Fruit fly (Drosophila melanogaster) whole organism, pupa: ENCODE data around the gene melt.

Source experiments
- CG10348 ChIP-seq: fragments of 200-800 bp; sonication (Bioruptor generic); IDR thresholded peaks from 2 replicates; pipeline ENCODE4 v1.3.6; 2022; ENCODE audit warnings: missing biosample characterization, missing genetic modification characterization
- CG12605 ChIP-seq: fragments of 200-800 bp; sonication (Bioruptor generic); IDR thresholded peaks from 2 replicates; pipeline ENCODE4 v1.3.6; 2022; ENCODE audit warnings: missing biosample characterization, missing genetic modification characterization
- CG13204 ChIP-seq: fragments of 200-800 bp; sonication (Bioruptor generic); optimal IDR thresholded peaks from 2 replicates; lab custom pipeline; 2018; ENCODE audit warnings: missing biosample characterization, mild to moderate bottlenecking, missing genetic modification characterization, moderate library complexity
- CG14655 ChIP-seq: fragments of 200-800 bp; sonication (Bioruptor generic); optimal IDR thresholded peaks from 3 replicates; lab custom pipeline; 2017; ENCODE audit warnings: mild to moderate bottlenecking, missing biosample characterization, missing genetic modification reagents, missing genetic modification characterization
- CG15710 ChIP-seq: fragments of 200-800 bp; sonication (Bioruptor generic); optimal IDR thresholded peaks from 2 replicates; lab custom pipeline; 2018; ENCODE audit warnings: missing biosample characterization, mild to moderate bottlenecking, missing genetic modification characterization, moderate library complexity
- CG17806 ChIP-seq: fragments of 200-800 bp; sonication (Bioruptor generic); optimal IDR thresholded peaks from 2 replicates; lab custom pipeline; 2018; ENCODE audit warnings: missing biosample characterization, mild to moderate bottlenecking, missing genetic modification characterization, moderate library complexity
- CG32121 ChIP-seq: fragments of 200-800 bp; sonication (Bioruptor generic); IDR thresholded peaks from 2 replicates; pipeline ENCODE4 v1.3.6; 2022; ENCODE audit warnings: missing biosample characterization, missing genetic modification characterization
- CG34367 ChIP-seq: fragments of 200-800 bp; sonication (Bioruptor generic); optimal IDR thresholded peaks from 2 replicates; lab custom pipeline; 2018; ENCODE audit warnings: missing biosample characterization, mild to moderate bottlenecking, missing genetic modification characterization
- CG4496 ChIP-seq: fragments of 200-800 bp; sonication (Bioruptor generic); IDR thresholded peaks from 3 replicates; pipeline ENCODE4 v1.3.6; 2022; ENCODE audit warnings: missing biosample characterization, missing genetic modification characterization
- CG8159 ChIP-seq: fragments of 200-800 bp; sonication (Bioruptor generic); optimal IDR thresholded peaks from 3 replicates; lab custom pipeline; 2018; ENCODE audit warnings: missing biosample characterization, mild to moderate bottlenecking, missing genetic modification characterization, moderate library complexity
- CG8301 ChIP-seq: fragments of 200-800 bp; sonication (Bioruptor generic); optimal IDR thresholded peaks from 2 replicates; lab custom pipeline; 2018; ENCODE audit warnings: missing biosample characterization, mild to moderate bottlenecking, missing genetic modification characterization
- CG9948 ChIP-seq: fragments of 200-800 bp; sonication (Bioruptor generic); optimal IDR thresholded peaks from 2 replicates; lab custom pipeline; 2018; ENCODE audit warnings: missing biosample characterization, mild to moderate bottlenecking, missing genetic modification characterization, moderate library complexity
- D1 ChIP-seq: fragments of 200-800 bp; sonication (Bioruptor generic); optimal IDR thresholded peaks from 2 replicates; lab custom pipeline; 2018; ENCODE audit warnings: missing biosample characterization, mild to moderate bottlenecking, missing genetic modification characterization, moderate library complexity
- EcR ChIP-seq: fragments of 200-800 bp; sonication (Bioruptor generic); optimal IDR thresholded peaks from 3 replicates; lab custom pipeline; 2019; ENCODE audit warnings: missing biosample characterization, missing genetic modification characterization, mild to moderate bottlenecking, moderate library complexity, missing genetic modification reagents
- Ets98B ChIP-seq: fragments of 200-800 bp; sonication (Bioruptor generic); IDR thresholded peaks from 2 replicates; pipeline ENCODE4 v1.3.6; 2022; ENCODE audit warnings: missing biosample characterization, missing genetic modification characterization
- Pif1A ChIP-seq: fragments of 200-800 bp; sonication (Bioruptor generic); optimal IDR thresholded peaks from 3 replicates; lab custom pipeline; 2016; ENCODE audit warnings: missing biosample characterization, missing genetic modification characterization
- Pif1B ChIP-seq: fragments of 200-800 bp; sonication (Bioruptor generic); optimal IDR thresholded peaks from 3 replicates; lab custom pipeline; 2016; ENCODE audit warnings: missing biosample characterization, missing genetic modification characterization
- Snoo ChIP-seq: fragments of 200-800 bp; sonication (Bioruptor generic); optimal IDR thresholded peaks from 3 replicates; lab custom pipeline; 2017; ENCODE audit warnings: missing biosample characterization, mild to moderate bottlenecking, missing genetic modification characterization, inconsistent platforms
- fd96Ca ChIP-seq: fragments of 200-800 bp; sonication (Bioruptor generic); IDR thresholded peaks from 3 replicates; pipeline ENCODE4 v1.3.6; 2022; ENCODE audit warnings: missing biosample characterization, missing genetic modification characterization
- gl ChIP-seq: fragments of 200-800 bp; sonication (Bioruptor generic); optimal IDR thresholded peaks from 2 replicates; lab custom pipeline; 2018; ENCODE audit warnings: missing biosample characterization, mild to moderate bottlenecking, missing genetic modification characterization
- rn ChIP-seq: fragments of 200-800 bp; sonication (Bioruptor generic); IDR thresholded peaks from 2 replicates; pipeline ENCODE4 v1.3.6; 2022; ENCODE audit warnings: missing biosample characterization, missing genetic modification characterization

melt gene

DNA sequence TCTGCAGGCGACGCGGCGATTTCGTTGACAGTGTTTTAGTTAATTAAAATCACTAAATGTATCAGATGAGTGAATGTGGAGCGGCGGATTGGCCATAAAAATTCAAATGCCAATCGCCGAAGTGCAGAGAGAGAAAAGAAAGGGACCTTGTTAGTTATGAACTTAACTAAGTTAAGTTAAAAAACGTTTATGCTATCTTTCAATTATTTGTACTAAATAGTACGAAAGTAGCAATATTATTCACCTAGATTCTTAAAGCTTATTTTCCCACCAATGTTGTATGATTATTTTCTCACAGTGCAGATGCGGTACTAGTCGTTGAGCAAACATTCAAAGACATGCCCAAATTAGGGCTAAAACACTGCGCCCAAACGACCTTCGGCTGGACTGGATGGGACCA, 43.6 kb upstream of the melt start:
- TF ChIP-seq CG13204 (GFP tag; lab: Kevin White, UChicago) (no peak), D1 (tag; lab: Kevin White, UChicago) (peak; percentile 28), CG34367 (tag; lab: Kevin White, UChicago) (peak; percentile 1), Pif1B (GFP tag; lab: Kevin White, UChicago) (no peak), CG14655 (GFP tag; lab: Kevin White, UChicago) (peak; percentile 10), Snoo (tag; lab: Kevin White, UChicago) (peak; percentile 5), CG32121 (no peak), Pif1A (GFP tag; lab: Kevin White, UChicago) (peak; percentile 45), CG15710 (tag; lab: Kevin White, UChicago) (peak; percentile 7), CG4496 (GFP tag; lab: Robert Waterston, UW) (peak; percentile 26; the same call in 1 of the 3 replicates), CG17806 (tag; lab: Kevin White, UChicago) (peak; percentile 47), Ets98B (GFP tag; lab: Robert Waterston, UW) (no peak), CG9948 (peak; percentile 44), CG8159 (tag; lab: Kevin White, UChicago) (peak; percentile 55), CG8301 (tag; lab: Kevin White, UChicago) (peak; percentile 11)

- no peak for TF ChIP-seq gl (tag; lab: Kevin White, UChicago)
- TF ChIP-seq EcR (GFP tag; lab: Kevin White, UChicago): no peak
- TF ChIP-seq CG12605 (GFP tag; lab: Robert Waterston, UW): no peak
- TF ChIP-seq rn (GFP tag; lab: Robert Waterston, UW): no peak
- no peak for TF ChIP-seq CG8159 (tag; lab: Kevin White, UChicago)
- TF ChIP-seq CG34367 (tag; lab: Kevin White, UChicago): no peak
These were observed 42.9 kb upstream of the melt start for dm6 chr3L:7091331-7091904.

DNA sequence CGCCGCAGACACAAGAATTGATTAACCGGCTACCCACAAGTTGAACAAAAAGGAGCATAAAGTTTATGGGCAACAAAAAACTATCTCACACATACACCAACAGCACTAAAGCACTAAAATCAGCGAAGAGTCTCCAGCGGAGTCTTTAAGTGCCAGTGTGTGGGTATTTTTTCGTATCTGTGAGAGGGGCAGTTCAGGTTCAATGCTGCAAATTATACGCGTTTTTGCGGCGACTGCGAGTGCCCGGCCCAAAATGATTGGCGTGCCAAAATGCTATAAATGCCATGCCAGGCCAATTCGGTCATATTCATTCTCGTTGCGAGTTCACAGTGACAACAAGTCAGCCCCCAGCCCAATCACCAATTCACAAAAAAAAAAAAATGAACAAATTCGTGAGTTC, 41.4 kb upstream of the melt start, which contains the start of gene Cpr65Ec:
TSS of gene Cpr65Ec (plus strand) at position 301 of the 400 bp plus-strand sequence.
- TF ChIP-seq CG17806 (tag; lab: Kevin White, UChicago): no peak
- TF ChIP-seq CG34367 (tag; lab: Kevin White, UChicago): no peak
- no peak for TF ChIP-seq EcR (GFP tag; lab: Kevin White, UChicago)
- TF ChIP-seq CG9948: no peak
- no peak for TF ChIP-seq CG8159 (tag; lab: Kevin White, UChicago)
- no peak for TF ChIP-seq D1 (tag; lab: Kevin White, UChicago)
- no peak for TF ChIP-seq gl (tag; lab: Kevin White, UChicago)
- TF ChIP-seq CG10348 (GFP tag; lab: Robert Waterston, UW): no peak
- TF ChIP-seq CG8301 (tag; lab: Kevin White, UChicago): no peak
- no peak for TF ChIP-seq Pif1A (GFP tag; lab: Kevin White, UChicago)
- no peak for TF ChIP-seq fd96Ca
- TF ChIP-seq CG32121: no peak
- TF ChIP-seq rn (GFP tag; lab: Robert Waterston, UW): no peak
- TF ChIP-seq CG15710 (tag; lab: Kevin White, UChicago): no peak
- no peak for TF ChIP-seq Snoo (tag; lab: Kevin White, UChicago)
- no peak for TF ChIP-seq Ets98B (GFP tag; lab: Robert Waterston, UW)
- TF ChIP-seq CG13204 (GFP tag; lab: Kevin White, UChicago): no peak
- no peak for TF ChIP-seq CG14655 (GFP tag; lab: Kevin White, UChicago)
- TF ChIP-seq CG12605 (GFP tag; lab: Robert Waterston, UW): no peak
- TF ChIP-seq, all 21 proteins: peak for 0

dm6 chr3L:7094020-7094419, 40.3 kb upstream of the melt start:
- TF ChIP-seq CG34367 (tag; lab: Kevin White, UChicago): no peak
- TF ChIP-seq CG17806 (tag; lab: Kevin White, UChicago): no peak
- no peak for TF ChIP-seq CG8301 (tag; lab: Kevin White, UChicago)

DNA sequence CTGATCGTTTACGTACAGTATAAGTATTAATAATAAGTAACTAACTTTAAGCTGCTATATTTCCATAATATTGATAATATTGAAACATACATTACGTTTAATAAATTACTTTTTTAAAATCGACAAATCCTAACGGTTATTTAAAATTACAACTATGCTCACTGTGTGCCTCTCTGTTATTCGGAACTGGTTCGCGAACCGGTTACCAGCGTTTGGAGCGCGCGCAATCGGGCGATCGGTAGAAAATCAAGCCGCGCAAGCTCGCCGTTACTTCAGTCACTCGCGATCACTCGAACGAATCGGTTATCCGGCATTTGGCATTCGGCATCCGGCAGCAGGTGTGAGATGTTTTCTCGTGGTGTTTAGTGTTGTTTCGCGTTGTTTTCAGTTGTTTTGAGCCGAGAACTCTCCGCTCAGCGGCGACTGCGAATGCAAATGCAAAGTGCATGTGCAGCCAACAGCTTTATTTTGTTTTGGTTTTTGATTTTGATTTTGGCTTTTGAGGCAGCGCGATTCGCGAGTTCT, 39.7 kb upstream of the melt start, which contains the start of gene form3:
TSS of gene form3 (plus strand) at position 271 of the 525 bp plus-strand sequence.
- TF ChIP-seq CG10348 (GFP tag; lab: Robert Waterston, UW): no peak
- no peak for TF ChIP-seq EcR (GFP tag; lab: Kevin White, UChicago)
- no peak for TF ChIP-seq CG15710 (tag; lab: Kevin White, UChicago)
- no peak for TF ChIP-seq CG4496 (GFP tag; lab: Robert Waterston, UW)
- peak; percentile 37; the same call in 1 of the 2 replicates for TF ChIP-seq Ets98B (GFP tag; lab: Robert Waterston, UW)
- no peak for TF ChIP-seq CG8301 (tag; lab: Kevin White, UChicago)
- peak; percentile 9 for TF ChIP-seq CG13204 (GFP tag; lab: Kevin White, UChicago)
- TF ChIP-seq Pif1A (GFP tag; lab: Kevin White, UChicago): no peak
- TF ChIP-seq fd96Ca: 0 out of 3 replicates have a peak, but pooled peaks have one; percentile 9
- TF ChIP-seq D1 (tag; lab: Kevin White, UChicago): no peak

DNA sequence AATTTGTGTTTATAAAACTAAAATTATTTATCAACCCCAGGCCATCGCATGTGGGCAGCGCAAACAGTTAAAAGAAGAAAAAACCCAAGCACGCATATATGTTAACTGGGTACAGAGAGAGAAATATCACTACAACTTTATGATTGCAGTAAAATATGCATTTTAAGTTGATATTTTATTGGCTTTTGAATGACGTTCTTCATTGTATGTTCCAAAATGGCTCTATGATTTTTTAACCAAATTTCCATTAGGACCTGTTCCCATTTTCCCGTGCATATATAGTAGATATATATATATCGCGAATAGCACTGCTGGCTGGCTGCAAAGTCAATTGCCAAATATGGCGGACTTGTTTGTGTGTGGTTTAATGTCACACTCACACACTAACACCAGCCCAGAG, 37.8 kb upstream of the melt start:
- TF ChIP-seq CG9948 (no peak), CG32121 (peak; percentile 59; the same call in 1 of the 2 replicates), CG4496 (GFP tag; lab: Robert Waterston, UW) (peak; percentile 71; the same call in 2 of the 3 replicates), Snoo (tag; lab: Kevin White, UChicago) (no peak), EcR (GFP tag; lab: Kevin White, UChicago) (no peak), CG8301 (tag; lab: Kevin White, UChicago) (peak; percentile 35), CG10348 (GFP tag; lab: Robert Waterston, UW) (no peak), CG12605 (GFP tag; lab: Robert Waterston, UW) (no peak), Pif1B (GFP tag; lab: Kevin White, UChicago) (peak; percentile 7), CG17806 (tag; lab: Kevin White, UChicago) (no peak), CG14655 (GFP tag; lab: Kevin White, UChicago) (peak; percentile 23), Pif1A (GFP tag; lab: Kevin White, UChicago) (peak; percentile 20), CG15710 (tag; lab: Kevin White, UChicago) (no peak), D1 (tag; lab: Kevin White, UChicago) (no peak), Ets98B (GFP tag; lab: Robert Waterston, UW) (peak; percentile 74), rn (GFP tag; lab: Robert Waterston, UW) (0 out of 2 replicates have a peak, but pooled peaks have one; percentile 15), CG34367 (tag; lab: Kevin White, UChicago) (no peak), CG8159 (tag; lab: Kevin White, UChicago) (no peak), fd96Ca (no peak)
- TF ChIP-seq, all 21 proteins: peak for 8
